Worm (Caenorhabditis elegans) whole organism, late embryonic: ENCODE data around the gene F44E2.6.

Experiments used
- C08G9.2 ChIP-seq: sonication (generic microtip); optimal IDR thresholded peaks from 2 replicates; lab custom pipeline; 2016; ENCODE audit warnings: mild to moderate bottlenecking, missing genetic modification characterization, moderate library complexity, missing compliant biosample characterization
- K02D7.2 ChIP-seq: sonication (generic microtip); optimal IDR thresholded peaks from 2 replicates; lab custom pipeline; 2017; ENCODE audit warnings: mild to moderate bottlenecking, missing genetic modification characterization, missing compliant biosample characterization
- K09A11.1 ChIP-seq: sonication (generic microtip); optimal IDR thresholded peaks from 2 replicates; lab custom pipeline; 2017; ENCODE audit warnings: antibody characterized with exemption, mild to moderate bottlenecking, missing genetic modification characterization, missing compliant biosample characterization; ENCODE audit not compliant: insufficient read depth
- T23F11.4 ChIP-seq: fragments of 200-800 bp; sonication (Bioruptor generic); optimal IDR thresholded peaks from 2 replicates; lab custom pipeline; 2018; ENCODE audit warnings: mild to moderate bottlenecking, missing genetic modification characterization, missing compliant biosample characterization
- Y22D7AL.16 ChIP-seq: sonication (generic microtip); optimal IDR thresholded peaks from 2 replicates; lab custom pipeline; 2016; ENCODE audit warnings: missing genetic modification characterization, missing compliant biosample characterization
- ahr-1 ChIP-seq: sonication (generic microtip); optimal IDR thresholded peaks from 2 replicates; lab custom pipeline; 2016; ENCODE audit warnings: missing genetic modification characterization, missing compliant biosample characterization
- ama-1 ChIP-seq: fragments of 150-350 bp; optimal IDR thresholded peaks from 2 replicates; lab custom pipeline; 2014
- ceh-18 ChIP-seq: sonication (generic microtip); optimal IDR thresholded peaks from 2 replicates; lab custom pipeline; 2016; ENCODE audit warnings: missing genetic modification characterization, missing compliant biosample characterization
- ceh-2 ChIP-seq: sonication (generic microtip); optimal IDR thresholded peaks from 2 replicates; lab custom pipeline; 2016; ENCODE audit warnings: missing genotype, missing genetic modification characterization, missing compliant biosample characterization
- ceh-30 ChIP-seq: fragments of 150-350 bp; optimal IDR thresholded peaks from 2 replicates; lab custom pipeline; 2014; ENCODE audit warnings: missing biosample characterization, missing genetic modification characterization
- ceh-31 ChIP-seq: sonication (generic microtip); optimal IDR thresholded peaks from 2 replicates; lab custom pipeline; 2016; ENCODE audit warnings: missing genetic modification characterization, missing compliant biosample characterization
- ceh-45 ChIP-seq: fragments of 200-800 bp; sonication (Bioruptor generic); IDR thresholded peaks from 2 replicates; pipeline ENCODE4 v1.3.6; 2022; ENCODE audit warnings: missing genetic modification reagents, missing genetic modification characterization, missing compliant biosample characterization
- ceh-9 ChIP-seq: sonication (generic microtip); optimal IDR thresholded peaks from 2 replicates; lab custom pipeline; 2016; ENCODE audit warnings: mild to moderate bottlenecking, missing genetic modification characterization, inconsistent platforms, missing compliant biosample characterization
- che-1 ChIP-seq: sonication (generic microtip); optimal IDR thresholded peaks from 2 replicates; lab custom pipeline; 2016; ENCODE audit warnings: mild to moderate bottlenecking, missing genetic modification characterization, missing compliant biosample characterization
- dmd-4 ChIP-seq: sonication (generic microtip); optimal IDR thresholded peaks from 2 replicates; lab custom pipeline; 2016; ENCODE audit warnings: borderline replicate concordance, missing genetic modification characterization, missing compliant biosample characterization
- elt-2 ChIP-seq: sonication (generic microtip); optimal IDR thresholded peaks from 2 replicates; lab custom pipeline; 2016; ENCODE audit warnings: missing genetic modification reagents, missing genetic modification characterization, missing compliant biosample characterization
- elt-4 ChIP-seq: sonication (generic microtip); optimal IDR thresholded peaks from 2 replicates; lab custom pipeline; 2016; ENCODE audit warnings: missing genetic modification characterization, missing compliant biosample characterization
- fax-1 ChIP-seq: sonication (generic microtip); optimal IDR thresholded peaks from 2 replicates; lab custom pipeline; 2016; ENCODE audit warnings: missing genotype, missing genetic modification characterization, missing compliant biosample characterization
- gmeb-2 ChIP-seq: sonication (generic microtip); optimal IDR thresholded peaks from 2 replicates; lab custom pipeline; 2016; ENCODE audit warnings: missing genetic modification characterization, inconsistent platforms, missing compliant biosample characterization
- hlh-15 ChIP-seq: sonication (generic microtip); optimal IDR thresholded peaks from 2 replicates; lab custom pipeline; 2016; ENCODE audit warnings: missing genetic modification characterization, missing compliant biosample characterization
- hlh-30 ChIP-seq: sonication (generic microtip); optimal IDR thresholded peaks from 2 replicates; lab custom pipeline; 2017; ENCODE audit warnings: antibody characterized with exemption, missing genetic modification characterization, missing compliant biosample characterization; ENCODE audit not compliant: insufficient read depth
- hlh-6 ChIP-seq: sonication (generic microtip); optimal IDR thresholded peaks from 2 replicates; lab custom pipeline; 2016; ENCODE audit warnings: missing genotype, missing genetic modification characterization, missing compliant biosample characterization
- lim-6 ChIP-seq: sonication (generic microtip); optimal IDR thresholded peaks from 2 replicates; lab custom pipeline; 2016; ENCODE audit warnings: missing genetic modification characterization, missing compliant biosample characterization
- lin-11 ChIP-seq: fragments of 200-800 bp; sonication (Bioruptor generic); optimal IDR thresholded peaks from 2 replicates; lab custom pipeline; 2018; ENCODE audit warnings: mild to moderate bottlenecking, missing genetic modification characterization, missing compliant biosample characterization
- madf-2 ChIP-seq: sonication (generic microtip); optimal IDR thresholded peaks from 2 replicates; lab custom pipeline; 2017; ENCODE audit warnings: missing genetic modification characterization, missing compliant biosample characterization
- mec-3 ChIP-seq: sonication (generic microtip); optimal IDR thresholded peaks from 2 replicates; lab custom pipeline; 2016; ENCODE audit warnings: borderline replicate concordance, missing genetic modification characterization, missing compliant biosample characterization
- nfya-1 ChIP-seq: sonication (generic microtip); optimal IDR thresholded peaks from 2 replicates; lab custom pipeline; 2017; ENCODE audit warnings: missing genetic modification characterization, mild to moderate bottlenecking, missing compliant biosample characterization, antibody characterized with exemption, moderate library complexity
- nhr-11 ChIP-seq: fragments of 150-350 bp; optimal IDR thresholded peaks from 2 replicates; lab custom pipeline; 2014; ENCODE audit warnings: missing biosample characterization, missing genetic modification characterization
- nhr-232 ChIP-seq: sonication (generic microtip); optimal IDR thresholded peaks from 2 replicates; lab custom pipeline; 2016; ENCODE audit warnings: missing genetic modification characterization, missing compliant biosample characterization
- npax-4 ChIP-seq: sonication (generic microtip); optimal IDR thresholded peaks from 2 replicates; lab custom pipeline; 2016; ENCODE audit warnings: missing genetic modification characterization, missing compliant biosample characterization
- pag-3 ChIP-seq: sonication (generic microtip); optimal IDR thresholded peaks from 2 replicates; lab custom pipeline; 2016; ENCODE audit warnings: missing compliant biosample characterization, missing genetic modification characterization, borderline replicate concordance
- pha-4 ChIP-seq: fragments of 150-350 bp; optimal IDR thresholded peaks from 2 replicates; lab custom pipeline; 2018; ENCODE audit warnings: missing biosample characterization, missing genetic modification reagents, missing genetic modification characterization
- pqm-1 ChIP-seq: sonication (generic microtip); optimal IDR thresholded peaks from 2 replicates; lab custom pipeline; 2016; ENCODE audit warnings: missing genetic modification characterization, missing compliant biosample characterization
- pros-1 ChIP-seq: fragments of 150-350 bp; optimal IDR thresholded peaks from 2 replicates; lab custom pipeline; 2014; ENCODE audit warnings: missing biosample characterization, missing genetic modification reagents, missing genetic modification characterization
- rnt-1 ChIP-seq: sonication (generic microtip); optimal IDR thresholded peaks from 2 replicates; lab custom pipeline; 2016; ENCODE audit warnings: missing genetic modification characterization, missing compliant biosample characterization
- sox-2 ChIP-seq: fragments of 200-800 bp; sonication (Bioruptor generic); IDR thresholded peaks from 2 replicates; pipeline ENCODE4 v1.3.6; 2022; ENCODE audit warnings: missing genetic modification reagents, missing genetic modification characterization, missing compliant biosample characterization
- syd-9 ChIP-seq: sonication (generic microtip); optimal IDR thresholded peaks from 2 replicates; lab custom pipeline; 2016; ENCODE audit warnings: mild to moderate bottlenecking, missing genetic modification characterization, moderate library complexity, missing compliant biosample characterization
- tbx-2 ChIP-seq: sonication (generic microtip); optimal IDR thresholded peaks from 2 replicates; lab custom pipeline; 2016; ENCODE audit warnings: missing genetic modification characterization, missing compliant biosample characterization
- ttx-3 ChIP-seq: sonication (generic microtip); optimal IDR thresholded peaks from 2 replicates; lab custom pipeline; 2016; ENCODE audit warnings: missing genetic modification reagents, missing genetic modification characterization, missing compliant biosample characterization
- unc-3 ChIP-seq, 2 experiments: fragments of 200-800 bp in 1 of 2; sonication (Bioruptor generic) in 1 of 2; sonication (generic microtip) in 1 of 2; conservative IDR thresholded peaks in 1 of 2; optimal IDR thresholded peaks in 1 of 2; 2 replicates each; pipeline versions ENCODE4 v1.3.6 to Lab custom; 2016 to 2022; ENCODE audit warnings: missing compliant biosample characterization in 2 of 2, missing genetic modification characterization in 2 of 2, missing genetic modification reagents in 1 of 2
- unc-42 ChIP-seq: sonication (generic microtip); optimal IDR thresholded peaks from 2 replicates; lab custom pipeline; 2016; ENCODE audit warnings: missing genotype, missing genetic modification characterization, missing compliant biosample characterization
- unc-55 ChIP-seq: sonication (generic microtip); optimal IDR thresholded peaks from 2 replicates; lab custom pipeline; 2017; ENCODE audit warnings: missing biosample characterization, missing genetic modification reagents, missing genetic modification characterization
- ztf-16 ChIP-seq: sonication (generic microtip); optimal IDR thresholded peaks from 2 replicates; lab custom pipeline; 2017; ENCODE audit warnings: missing genetic modification characterization, missing compliant biosample characterization

The F44E2.6 gene

DNA sequence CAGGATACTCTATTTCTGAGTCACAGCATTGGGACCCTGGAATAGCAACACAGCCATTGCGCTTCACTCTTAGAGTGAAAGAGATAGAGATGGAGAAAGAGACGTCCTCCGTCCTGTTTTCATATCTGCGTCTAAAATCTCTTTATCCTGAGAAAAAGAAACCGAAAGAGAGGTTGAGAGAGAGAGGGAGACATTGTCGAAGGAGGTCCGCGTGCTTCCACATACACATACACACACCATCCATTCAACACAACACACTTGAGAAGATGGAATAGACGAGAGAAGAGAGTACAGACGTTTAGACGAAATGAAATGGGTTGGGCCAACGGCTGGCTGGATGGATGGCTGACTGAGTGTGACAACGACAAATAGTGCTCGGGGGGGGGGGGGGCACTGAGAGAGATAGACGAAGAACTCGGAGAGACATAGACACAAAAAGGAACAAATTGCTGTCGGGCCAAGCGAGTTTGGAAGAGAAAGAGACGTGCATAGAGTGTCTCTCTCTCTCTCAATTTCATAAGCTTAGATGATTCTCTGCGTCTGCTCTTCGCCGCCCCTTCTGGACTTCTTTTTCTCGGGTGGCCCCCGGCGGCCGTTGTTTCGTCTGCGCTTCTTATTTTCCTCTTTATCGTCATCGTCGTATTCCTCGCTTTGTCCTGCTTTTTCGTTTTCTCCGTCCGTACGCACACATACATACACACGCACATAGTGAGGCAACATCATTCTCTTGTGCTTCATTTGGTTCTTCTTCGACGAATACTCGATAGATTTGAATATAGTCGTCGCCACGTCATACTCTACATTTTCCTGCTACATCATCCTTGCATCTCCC is 44.8 kb downstream of the F44E2.6 start, which contains the start of gene F54F2.6 (continued):
- no peak for TF ChIP-seq dmd-4
- TF ChIP-seq pqm-1 (tag; lab: Kevin White, UChicago) = peak; percentile 53
- TF ChIP-seq unc-3 (GFP tag; conservative IDR thresholded peaks at IDR 0.05; lab: Robert Waterston, UW) = 0 out of 2 replicates have a peak, but pooled peaks have one; percentile 24
- TF ChIP-seq unc-3 (tag; optimal IDR thresholded peaks at IDR 0.05; lab: Kevin White, UChicago) = peak; percentile 42

DNA sequence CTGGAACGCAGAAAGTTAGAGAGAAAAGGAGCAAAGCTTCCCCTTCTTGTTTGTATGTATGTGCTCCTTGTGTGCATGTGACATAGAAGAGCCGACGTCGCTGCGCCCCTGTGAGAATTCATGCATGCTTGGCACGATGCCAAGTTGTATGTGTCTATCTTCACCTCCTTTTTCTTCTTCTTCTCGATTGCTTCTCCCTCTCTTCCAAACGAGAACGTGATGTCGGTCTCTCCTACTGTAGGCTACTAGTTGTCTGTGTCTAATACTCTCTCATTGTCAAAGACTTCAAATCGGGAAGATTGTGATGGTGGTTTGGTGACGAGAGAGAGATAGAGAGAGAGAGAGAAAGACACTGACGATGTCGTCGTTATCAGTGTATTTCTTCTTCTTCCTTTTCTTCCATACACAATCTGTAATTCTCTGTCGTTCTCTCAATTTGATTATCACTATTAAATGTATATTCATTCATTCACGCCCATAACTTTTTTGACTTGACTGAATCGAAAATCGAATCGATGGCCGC is 47.7 kb downstream of the F44E2.6 start:
- TF ChIP-seq nhr-232 (no peak), C08G9.2 (tag; lab: Kevin White, UChicago) (no peak), unc-3 (GFP tag; conservative IDR thresholded peaks at IDR 0.05; lab: Robert Waterston, UW) (no peak), unc-3 (tag; optimal IDR thresholded peaks at IDR 0.05; lab: Kevin White, UChicago) (no peak), ttx-3 (tag; lab: Kevin White, UChicago) (no peak), hlh-30 (tag; lab: Kevin White, UChicago) (peak; percentile 19), Y22D7AL.16 (no peak), pqm-1 (tag; lab: Kevin White, UChicago) (no peak), unc-55 (GFP tag; lab: Kevin White, UChicago) (peak; percentile 60), elt-2 (tag; lab: Kevin White, UChicago) (peak; percentile 65), lim-6 (no peak), pha-4 (tag; lab: Kevin White, UChicago) (no peak), nhr-11 (tag; lab: Kevin White, UChicago) (no peak), K02D7.2 (tag; lab: Kevin White, UChicago) (no peak), ceh-31 (peak; percentile 50), ceh-18 (tag; lab: Kevin White, UChicago) (peak; percentile 33), dmd-4 (no peak), tbx-2 (tag; lab: Kevin White, UChicago) (peak; percentile 23), unc-42 (tag; lab: Kevin White, UChicago) (peak; percentile 20), nfya-1 (tag; lab: Kevin White, UChicago) (peak; percentile 66), pag-3 (tag; lab: Kevin White, UChicago) (no peak), mec-3 (tag; lab: Kevin White, UChicago) (no peak)

DNA sequence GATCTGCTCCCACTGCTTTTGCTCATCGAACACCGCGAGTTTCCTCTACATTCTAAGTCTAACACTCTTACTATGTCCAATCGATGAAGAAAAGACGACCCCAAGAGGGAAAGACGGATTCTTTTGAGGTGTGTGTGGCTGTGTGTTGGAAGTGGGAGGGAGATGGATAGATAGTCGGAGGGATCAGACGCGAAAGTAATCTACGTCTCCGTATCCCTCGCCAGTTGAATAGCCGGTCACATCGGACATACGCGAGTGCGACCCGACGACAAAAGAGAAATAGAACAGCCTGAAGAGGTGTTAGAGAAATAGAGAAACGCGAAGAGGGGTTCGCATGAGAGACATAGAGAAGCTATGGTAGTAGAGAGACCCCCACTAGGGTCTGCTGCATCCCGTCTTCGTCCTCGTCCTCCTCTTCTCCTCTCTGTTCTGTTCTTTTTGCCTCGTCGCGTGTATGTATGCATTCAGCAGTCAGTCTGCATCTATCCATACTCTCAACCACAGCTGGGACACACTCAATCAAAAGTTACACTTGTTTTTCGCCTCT is 49.3 kb downstream of the F44E2.6 start:
- TF ChIP-seq unc-55 (GFP tag; lab: Kevin White, UChicago) (peak; percentile 91), madf-2 (tag; lab: Kevin White, UChicago) (peak; percentile 9), npax-4 (tag; lab: Kevin White, UChicago) (no peak), syd-9 (tag; lab: Kevin White, UChicago) (peak; percentile 73), nhr-232 (no peak), pros-1 (tag; lab: Kevin White, UChicago) (peak; percentile 93), nfya-1 (tag; lab: Kevin White, UChicago) (peak; percentile 96), ceh-2 (peak; percentile 54), hlh-6 (tag; lab: Kevin White, UChicago) (peak; percentile 28), pha-4 (tag; lab: Kevin White, UChicago) (no peak), ttx-3 (tag; lab: Kevin White, UChicago) (no peak), lin-11 (tag; lab: Kevin White, UChicago) (no peak), pqm-1 (tag; lab: Kevin White, UChicago) (no peak), hlh-15 (tag; lab: Kevin White, UChicago) (no peak), T23F11.4 (GFP tag; lab: Kevin White, UChicago) (no peak), ama-1 (lab: Kevin White, UChicago) (no peak), ztf-16 (tag; lab: Kevin White, UChicago) (no peak), ceh-31 (peak; percentile 92), ceh-45 (GFP tag; lab: Robert Waterston, UW) (no peak), fax-1 (tag; lab: Kevin White, UChicago) (no peak), mec-3 (tag; lab: Kevin White, UChicago) (no peak), rnt-1 (tag; lab: Kevin White, UChicago) (peak; percentile 89), ceh-30 (peak; percentile 60), gmeb-2 (tag; lab: Kevin White, UChicago) (no peak), elt-4 (tag; lab: Kevin White, UChicago) (no peak), sox-2 (GFP tag; lab: Robert Waterston, UW) (peak; percentile 75), ceh-18 (tag; lab: Kevin White, UChicago) (peak; percentile 90), ahr-1 (no peak), Y22D7AL.16 (no peak), K09A11.1 (tag; lab: Kevin White, UChicago) (peak; percentile 33), che-1 (tag; lab: Kevin White, UChicago) (peak; percentile 10), ceh-9 (tag; lab: Kevin White, UChicago) (no peak)
